Worm (Caenorhabditis elegans): ENCODE data around the gene C16A11.2.

DNA sequence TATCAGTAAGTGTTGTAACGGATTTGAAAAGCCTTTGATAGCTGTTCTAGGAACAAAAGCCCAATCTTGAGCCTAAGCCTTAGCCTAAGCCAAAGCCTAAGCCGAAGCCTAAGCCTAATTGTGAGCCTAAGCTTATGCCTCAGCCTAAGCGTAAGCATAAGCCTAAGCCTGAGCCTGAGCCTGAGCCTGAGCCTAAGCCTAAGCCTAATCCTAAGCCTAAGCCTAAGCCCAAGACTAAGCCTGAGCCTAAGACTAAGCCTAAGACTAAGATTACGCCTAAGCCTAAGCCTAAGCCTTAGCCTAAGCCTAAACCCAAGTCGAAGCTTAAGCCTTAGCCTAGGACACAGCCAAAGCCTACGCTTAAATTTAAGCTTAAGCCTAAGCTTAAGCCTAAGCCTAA is 39.6 kb downstream of the C16A11.2 start:
- TF ChIP-seq fkh-8 (tag; optimal IDR thresholded peaks at IDR 0.05) = no peak
- no peak for TF ChIP-seq dsc-1 (tag; optimal IDR thresholded peaks at IDR 0.05)
- no peak for TF ChIP-seq elt-3 (tag; optimal IDR thresholded peaks at IDR 0.05)
- TF ChIP-seq nhr-11 (tag; optimal IDR thresholded peaks at IDR 0.05) = no peak
- TF ChIP-seq ceh-82 (tag; optimal IDR thresholded peaks at IDR 0.05) = no peak
- no peak for TF ChIP-seq lsy-2 (tag; optimal IDR thresholded peaks at IDR 0.05)
- TF ChIP-seq unc-62 (GFP tag; optimal IDR thresholded peaks at IDR 0.05) = no peak
- no peak for TF ChIP-seq nhr-237 (tag; optimal IDR thresholded peaks at IDR 0.05)
- TF ChIP-seq unc-130 (tag; optimal IDR thresholded peaks at IDR 0.05) = no peak
- no peak for TF ChIP-seq ceh-63 (GFP tag; optimal IDR thresholded peaks at IDR 0.05)
- TF ChIP-seq ztf-11 (tag; optimal IDR thresholded peaks at IDR 0.05) = no peak
- TF ChIP-seq zag-1 (tag; optimal IDR thresholded peaks at IDR 0.05) = no peak
- TF ChIP-seq dpl-1 (GFP tag; optimal IDR thresholded peaks at IDR 0.05) = no peak
- no peak for TF ChIP-seq mab-9 (GFP tag; IDR thresholded peaks at IDR 0.05)

Measured in whole organism, L1 larva.